Worm (Caenorhabditis elegans) whole organism, midembryonic: ENCODE measurements around the gene gars-1.

Experiments
- T22C8.4 ChIP-seq: fragments of 200-800 bp; sonication (Bioruptor generic); IDR thresholded peaks from 2 replicates; pipeline ENCODE4 v1.3.6; 2022; ENCODE audit warnings: missing genetic modification characterization, missing compliant biosample characterization
- flt-1 ChIP-seq: fragments of 200-800 bp; sonication (Bioruptor generic); IDR thresholded peaks from 2 replicates; pipeline ENCODE4 v1.3.6; 2022; ENCODE audit warnings: missing genetic modification characterization, missing compliant biosample characterization
- klf-2 ChIP-seq: fragments of 200-800 bp; sonication (Bioruptor generic); conservative IDR thresholded peaks from 2 replicates; pipeline ENCODE4 v1.3.6; 2022; ENCODE audit warnings: missing genetic modification reagents, missing genetic modification characterization, missing compliant biosample characterization
- tab-1 ChIP-seq: fragments of 200-800 bp; sonication (Bioruptor generic); IDR thresholded peaks from 2 replicates; pipeline ENCODE4 v1.3.6; 2022; ENCODE audit warnings: missing genetic modification characterization, missing compliant biosample characterization
- ztf-23 ChIP-seq: fragments of 200-800 bp; sonication (Bioruptor generic); IDR thresholded peaks from 2 replicates; pipeline ENCODE4 v1.3.6; 2022; ENCODE audit warnings: missing genetic modification reagents, missing genetic modification characterization, missing compliant biosample characterization

ce11 chrIII:5188426-5188825 is 25.0 kb upstream of the gars-1 start, which contains the start of gene K10D2.8:
- no peak for TF ChIP-seq klf-2 (GFP tag; lab: Robert Waterston, UW)
- TF ChIP-seq flt-1 (GFP tag; lab: Robert Waterston, UW), result no peak
- TF ChIP-seq tab-1 (GFP tag; lab: Robert Waterston, UW), result no peak
- TF ChIP-seq ztf-23 (GFP tag; lab: Robert Waterston, UW), result no peak
- TF ChIP-seq T22C8.4 (GFP tag; lab: Robert Waterston, UW), result no peak
